Fruit fly (Drosophila melanogaster) whole organism, embryonic: ENCODE data around the gene E2f1.
A peak's percentile ranks its signal among the peaks of the same experiment; 100 is the strongest.

ENCODE experiments used
- Adf1 ChIP-seq: fragments of 200-800 bp; sonication (Bioruptor generic); IDR thresholded peaks from 2 replicates; pipeline ENCODE4 v1.3.6; 2022; ENCODE audit warnings: missing biosample characterization, missing genetic modification characterization
- BtbVII ChIP-seq: fragments of 200-800 bp; sonication (Bioruptor generic); optimal IDR thresholded peaks from 3 replicates; lab custom pipeline; 2017; ENCODE audit warnings: missing biosample characterization, mild to moderate bottlenecking, missing genetic modification characterization
- CG11093 ChIP-seq: fragments of 200-800 bp; sonication (Bioruptor generic); IDR thresholded peaks from 3 replicates; pipeline ENCODE4 v1.3.6; 2022; ENCODE audit warnings: missing biosample characterization, missing genetic modification characterization
- CG11723 ChIP-seq: fragments of 200-800 bp; sonication (Bioruptor generic); optimal IDR thresholded peaks from 2 replicates; lab custom pipeline; 2017; ENCODE audit warnings: missing biosample characterization, mild to moderate bottlenecking, missing genetic modification characterization
- CG12744 ChIP-seq: fragments of 200-800 bp; sonication (Bioruptor generic); optimal IDR thresholded peaks from 2 replicates; lab custom pipeline; 2016; ENCODE audit warnings: missing biosample characterization, missing genetic modification characterization
- CG12769 ChIP-seq: fragments of 200-800 bp; sonication (Bioruptor generic); optimal IDR thresholded peaks from 2 replicates; lab custom pipeline; 2019; ENCODE audit warnings: missing biosample characterization, mild to moderate bottlenecking, missing genetic modification characterization, moderate library complexity
- CG13296 ChIP-seq: fragments of 200-800 bp; sonication (Bioruptor generic); optimal IDR thresholded peaks from 3 replicates; lab custom pipeline; 2018; ENCODE audit warnings: missing biosample characterization, mild to moderate bottlenecking, missing genetic modification characterization
- CG13624 ChIP-seq: fragments of 200-800 bp; sonication (Bioruptor generic); optimal IDR thresholded peaks from 2 replicates; lab custom pipeline; 2016; ENCODE audit warnings: missing biosample characterization, missing genetic modification characterization
- CG14014 ChIP-seq: fragments of 200-800 bp; sonication (Bioruptor generic); IDR thresholded peaks from 2 replicates; pipeline ENCODE4 v1.3.6; 2022; ENCODE audit warnings: missing biosample characterization, missing genetic modification characterization
- CG14710 ChIP-seq: fragments of 200-800 bp; sonication (Bioruptor generic); optimal IDR thresholded peaks from 3 replicates; lab custom pipeline; 2019; ENCODE audit warnings: missing biosample characterization, mild to moderate bottlenecking, missing genetic modification characterization, moderate library complexity
- CG17612 ChIP-seq: fragments of 200-800 bp; sonication (Bioruptor generic); IDR thresholded peaks from 2 replicates; pipeline ENCODE4 v1.3.6; 2022; ENCODE audit warnings: missing biosample characterization, missing genetic modification characterization
- CG17912 ChIP-seq: fragments of 200-800 bp; sonication (Bioruptor generic); optimal IDR thresholded peaks from 2 replicates; lab custom pipeline; 2018; ENCODE audit warnings: missing biosample characterization, mild to moderate bottlenecking, missing genetic modification characterization
- CG18262 ChIP-seq: fragments of 200-800 bp; optimal IDR thresholded peaks from 3 replicates; lab custom pipeline; 2019; ENCODE audit warnings: missing biosample characterization, mild to moderate bottlenecking, missing genetic modification characterization, moderate library complexity
- CG31224 ChIP-seq: fragments of 200-800 bp; sonication (Bioruptor generic); IDR thresholded peaks from 2 replicates; pipeline ENCODE4 v1.3.6; 2022; ENCODE audit warnings: missing biosample characterization, missing genetic modification characterization
- CG32772 ChIP-seq: fragments of 200-800 bp; sonication (Bioruptor generic); IDR thresholded peaks from 2 replicates; pipeline ENCODE4 v1.3.6; 2022; ENCODE audit warnings: missing biosample characterization, missing genetic modification characterization
- CG3847 ChIP-seq: fragments of 200-800 bp; sonication (Bioruptor generic); IDR thresholded peaks from 2 replicates; pipeline ENCODE4 v1.3.6; 2022; ENCODE audit warnings: missing biosample characterization, missing genetic modification characterization
- CG4282 ChIP-seq: fragments of 200-800 bp; sonication (Bioruptor generic); optimal IDR thresholded peaks from 2 replicates; lab custom pipeline; 2016; ENCODE audit warnings: missing biosample characterization, missing genetic modification characterization
- CG43689 ChIP-seq: fragments of 200-800 bp; sonication (Bioruptor generic); IDR thresholded peaks from 2 replicates; pipeline ENCODE4 v1.3.6; 2022; ENCODE audit warnings: missing biosample characterization, missing genetic modification characterization
- CG4854 ChIP-seq: fragments of 200-800 bp; sonication (Bioruptor generic); optimal IDR thresholded peaks from 2 replicates; lab custom pipeline; 2016; ENCODE audit warnings: missing biosample characterization, missing genetic modification characterization, inconsistent platforms
- CG6254 ChIP-seq: fragments of 200-800 bp; sonication (Bioruptor generic); optimal IDR thresholded peaks from 3 replicates; lab custom pipeline; 2017; ENCODE audit warnings: mild to moderate bottlenecking, missing biosample characterization, missing genetic modification reagents, missing genetic modification characterization
- CG7839 ChIP-seq: fragments of 200-800 bp; sonication (Bioruptor generic); optimal IDR thresholded peaks from 3 replicates; lab custom pipeline; 2018; ENCODE audit warnings: missing biosample characterization, mild to moderate bottlenecking, missing genetic modification characterization, moderate library complexity
- CG8290 ChIP-seq, 3 experiments: fragments of 200-800 bp; sonication (Bioruptor generic); optimal IDR thresholded peaks; 2 replicates each; lab custom pipeline; 2016 to 2019; ENCODE audit warnings: missing biosample characterization in 3 of 3, missing genetic modification characterization in 3 of 3, mild to moderate bottlenecking in 2 of 3, moderate library complexity in 1 of 3
- CG9797 ChIP-seq: fragments of 200-800 bp; sonication (Bioruptor generic); optimal IDR thresholded peaks from 3 replicates; lab custom pipeline; 2018; ENCODE audit warnings: missing biosample characterization, mild to moderate bottlenecking, missing genetic modification characterization
- CoRest ChIP-seq: fragments of 200-800 bp; sonication (Bioruptor generic); optimal IDR thresholded peaks from 3 replicates; lab custom pipeline; 2018; ENCODE audit warnings: missing biosample characterization, mild to moderate bottlenecking, missing genetic modification characterization, moderate library complexity
- Deaf1 ChIP-seq: fragments of 200-800 bp; optimal IDR thresholded peaks from 3 replicates; lab custom pipeline; 2019; ENCODE audit warnings: missing biosample characterization, mild to moderate bottlenecking, missing genetic modification characterization, moderate library complexity
- Dref ChIP-seq: fragments of 200-800 bp; sonication (Bioruptor generic); IDR thresholded peaks from 2 replicates; pipeline ENCODE4 v1.3.6; 2022; ENCODE audit warnings: missing biosample characterization, missing genetic modification characterization
- Eip74EF ChIP-seq, 2 experiments: fragments of 200-800 bp in 1 of 2; fragments of >200 bp in 1 of 2; sonication (Bioruptor generic) in 1 of 2; optimal IDR thresholded peaks; 2 replicates each; lab custom pipeline; 2017 to 2019; ENCODE audit warnings: missing biosample characterization in 2 of 2, missing genetic modification characterization in 2 of 2, mild to moderate bottlenecking in 1 of 2, moderate library complexity in 1 of 2
- HLH54F ChIP-seq: fragments of 200-800 bp; sonication (Bioruptor generic); optimal IDR thresholded peaks from 3 replicates; lab custom pipeline; 2016; ENCODE audit warnings: missing biosample characterization, missing genetic modification characterization
- Hand ChIP-seq: fragments of 200-800 bp; sonication (Bioruptor generic); optimal IDR thresholded peaks from 2 replicates; lab custom pipeline; 2017; ENCODE audit warnings: mild to moderate bottlenecking, missing biosample characterization, missing genetic modification reagents, missing genetic modification characterization
- Med ChIP-seq: fragments of 200-800 bp; sonication (Bioruptor generic); peaks from one replicate; lab custom pipeline; 2016; ENCODE audit warnings: missing biosample characterization, missing genetic modification characterization, mild to moderate bottlenecking, inconsistent platforms, moderate library complexity
- Nf-YC ChIP-seq: fragments of 200-800 bp; optimal IDR thresholded peaks from 3 replicates; lab custom pipeline; 2019; ENCODE audit warnings: missing biosample characterization, mild to moderate bottlenecking, missing genetic modification characterization, moderate library complexity
- Rfx ChIP-seq: fragments of 200-800 bp; sonication (Bioruptor generic); IDR thresholded peaks from 2 replicates; pipeline ENCODE4 v1.3.6; 2022; ENCODE audit warnings: missing biosample characterization, missing genetic modification characterization
- Rx ChIP-seq: fragments of 200-800 bp; sonication (Bioruptor generic); IDR thresholded peaks from 2 replicates; pipeline ENCODE4 v1.3.6; 2022; ENCODE audit warnings: missing biosample characterization, missing genetic modification characterization
- Trl ChIP-seq, 3 experiments: fragments of >200 bp in 2 of 3; fragments of 200-800 bp in 1 of 3; sonication (Bioruptor generic) in 1 of 3; optimal IDR thresholded peaks; 2 replicates in 1 of 3; 3 replicates in 2 of 3; lab custom pipeline; 2016 to 2017; ENCODE audit warnings: missing biosample characterization in 1 of 3, missing genetic modification characterization in 1 of 3
- ac ChIP-seq: fragments of 200-800 bp; sonication (Bioruptor generic); optimal IDR thresholded peaks from 3 replicates; lab custom pipeline; 2017; ENCODE audit warnings: missing biosample characterization, mild to moderate bottlenecking, missing genetic modification characterization
- ato ChIP-seq: fragments of 200-800 bp; sonication (Bioruptor generic); IDR thresholded peaks from 2 replicates; pipeline ENCODE4 v1.3.6; 2022; ENCODE audit warnings: missing biosample characterization, missing genetic modification characterization; ENCODE audit not compliant: partially characterized antibody
- chinmo ChIP-seq: fragments of 200-800 bp; sonication (Bioruptor generic); IDR thresholded peaks from 4 replicates; pipeline ENCODE4 v1.3.6; 2022; ENCODE audit warnings: missing biosample characterization, missing genetic modification characterization; ENCODE audit not compliant: partially characterized antibody
- dysf ChIP-seq: fragments of 200-800 bp; sonication (Bioruptor generic); IDR thresholded peaks from 3 replicates; pipeline ENCODE4 v1.3.6; 2022; ENCODE audit warnings: missing biosample characterization, missing genetic modification characterization
- en ChIP-seq: fragments of 200-800 bp; sonication (Bioruptor generic); optimal IDR thresholded peaks from 2 replicates; lab custom pipeline; 2016; ENCODE audit warnings: missing biosample characterization, missing genetic modification characterization
- fu2 ChIP-seq: fragments of 200-800 bp; sonication (Bioruptor generic); optimal IDR thresholded peaks from 2 replicates; lab custom pipeline; 2016; ENCODE audit warnings: missing biosample characterization, missing genetic modification characterization
- gcm2 ChIP-seq: fragments of 200-800 bp; sonication (Bioruptor generic); optimal IDR thresholded peaks from 2 replicates; lab custom pipeline; 2016; ENCODE audit warnings: missing biosample characterization, missing genetic modification characterization
- jing ChIP-seq: fragments of 200-800 bp; sonication (Bioruptor generic); optimal IDR thresholded peaks from 2 replicates; lab custom pipeline; 2018; ENCODE audit warnings: missing biosample characterization, mild to moderate bottlenecking, missing genetic modification characterization
- jumu ChIP-seq: fragments of 200-800 bp; sonication (Bioruptor generic); optimal IDR thresholded peaks from 3 replicates; lab custom pipeline; 2016; ENCODE audit warnings: missing biosample characterization, missing genetic modification characterization
- lmd ChIP-seq: fragments of 200-800 bp; sonication (Bioruptor generic); IDR thresholded peaks from 2 replicates; pipeline ENCODE4 v1.3.6; 2022; ENCODE audit warnings: missing biosample characterization, missing genetic modification characterization
- nerfin-2 ChIP-seq: fragments of 200-800 bp; sonication (Bioruptor generic); IDR thresholded peaks from 2 replicates; pipeline ENCODE4 v1.3.6; 2022; ENCODE audit warnings: missing biosample characterization, missing genetic modification characterization; ENCODE audit not compliant: partially characterized antibody
- pita ChIP-seq: fragments of 200-800 bp; sonication (Bioruptor generic); optimal IDR thresholded peaks from 2 replicates; lab custom pipeline; 2017; ENCODE audit warnings: missing biosample characterization, mild to moderate bottlenecking, missing genetic modification characterization
- psq ChIP-seq: fragments of 200-800 bp; sonication (Bioruptor generic); optimal IDR thresholded peaks from 2 replicates; lab custom pipeline; 2017; ENCODE audit warnings: missing biosample characterization, missing genetic modification characterization
- run ChIP-seq: fragments of 200-800 bp; sonication (Bioruptor generic); optimal IDR thresholded peaks from 3 replicates; lab custom pipeline; 2018; ENCODE audit warnings: missing biosample characterization, mild to moderate bottlenecking, missing genetic modification characterization
- scrt ChIP-seq: fragments of 200-800 bp; sonication (Bioruptor generic); optimal IDR thresholded peaks from 2 replicates; lab custom pipeline; 2018; ENCODE audit warnings: missing biosample characterization, mild to moderate bottlenecking, missing genetic modification characterization, moderate library complexity
- zfh1 ChIP-seq: fragments of 200-800 bp; sonication (Bioruptor generic); IDR thresholded peaks from 3 replicates; pipeline ENCODE4 v1.3.6; 2022; ENCODE audit warnings: missing biosample characterization, missing genetic modification characterization

Gene E2f1

dm6 chr3R:21660659-21661126 lies at the start of gene E2f1 (continued):
- TF ChIP-seq CG13296 (no peak), Trl (optimal IDR thresholded peaks at IDR 0.05; lab: Kevin White, UChicago) (no peak), Trl (GFP tag; optimal IDR thresholded peaks at IDR 0.05; lab: Kevin White, UChicago) (no peak), CG17912 (peak; percentile 45), CG9797 (GFP tag; lab: Kevin White, UChicago) (peak; percentile 90), fu2 (GFP tag; lab: Kevin White, UChicago) (no peak), CG13624 (GFP tag; lab: Kevin White, UChicago) (no peak), Hand (GFP tag; lab: Kevin White, UChicago) (no peak), CG8290 (GFP tag; optimal IDR thresholded peaks at IDR 0.05; lab: Kevin White, UChicago) (peak; percentile 8), CG8290 (tag; optimal IDR thresholded peaks at IDR 0.05; lab: Kevin White, UChicago) (peak in 1 of 2 experiments; percentile 44), CG17612 (GFP tag; lab: Robert Waterston, UW) (no peak), BtbVII (GFP tag; lab: Kevin White, UChicago) (no peak), CG43689 (no peak), lmd (GFP tag; lab: Robert Waterston, UW) (no peak), CG14710 (peak; percentile 46), psq (GFP tag; lab: Kevin White, UChicago) (peak; percentile 13), jumu (no peak), chinmo (peak; percentile 75; the same call in 2 of the 4 replicates), pita (no peak), CG31224 (no peak), CG11723 (no peak), scrt (GFP tag; lab: Kevin White, UChicago) (peak; percentile 18), CG4282 (GFP tag; lab: Kevin White, UChicago) (no peak), CG12769 (peak; percentile 27), Adf1 (GFP tag; lab: Robert Waterston, UW) (no peak), jing (GFP tag; lab: Kevin White, UChicago) (no peak), ato (no peak), gcm2 (GFP tag; lab: Kevin White, UChicago) (no peak), nerfin-2 (GFP tag; lab: Robert Waterston, UW) (peak; percentile 47), Nf-YC (tag; lab: Kevin White, UChicago) (peak; percentile 10), CG12744 (GFP tag; lab: Kevin White, UChicago) (no peak), Dref (GFP tag; lab: Robert Waterston, UW) (peak; percentile 44), run (tag; lab: Kevin White, UChicago) (no peak), Deaf1 (peak; percentile 59), dysf (GFP tag; lab: Robert Waterston, UW) (no peak), CG3847 (GFP tag; lab: Robert Waterston, UW) (no peak; the same call in 1 of the 2 replicates), zfh1 (GFP tag; lab: Robert Waterston, UW) (no peak), HLH54F (GFP tag; lab: Kevin White, UChicago) (no peak), CG14014 (GFP tag; lab: Robert Waterston, UW) (no peak), Rfx (GFP tag; lab: Robert Waterston, UW) (peak; percentile 42), Med (GFP tag; lab: Kevin White, UChicago) (no peak), CG11093 (no peak), ac (peak; percentile 3), CoRest (peak; percentile 20), Eip74EF (GFP tag; optimal IDR thresholded peaks at IDR 0.05; lab: Kevin White, UChicago) (no peak), CG7839 (tag; lab: Kevin White, UChicago) (no peak), Rx (GFP tag; lab: Robert Waterston, UW) (no peak), CG32772 (GFP tag; lab: Robert Waterston, UW) (peak; percentile 31; the same call in 1 of the 2 replicates), CG4854 (GFP tag; lab: Kevin White, UChicago) (no peak), CG18262 (tag; lab: Kevin White, UChicago) (no peak), CG6254 (GFP tag; lab: Kevin White, UChicago) (no peak), en (GFP tag; lab: Kevin White, UChicago) (no peak)
